Worm (Caenorhabditis elegans) whole organism, L2 larva: ENCODE measurements around the gene C34F11.8.
A peak's percentile ranks its signal among the peaks of the same experiment; 100 is the strongest.

Experiments used
- C34F6.9 ChIP-seq: fragments of 150-350 bp; optimal IDR thresholded peaks from 2 replicates; lab custom pipeline; 2014; ENCODE audit warnings: missing biosample characterization, missing genetic modification characterization
- F13H6.1 ChIP-seq: sonication (generic microtip); optimal IDR thresholded peaks from 2 replicates; lab custom pipeline; 2016; ENCODE audit warnings: missing genetic modification characterization, missing compliant biosample characterization
- ZK546.5 ChIP-seq: sonication (generic microtip); optimal IDR thresholded peaks from 2 replicates; lab custom pipeline; 2017; ENCODE audit warnings: missing biosample characterization, missing genetic modification characterization
- alr-1 ChIP-seq: fragments of 150-350 bp; optimal IDR thresholded peaks from 2 replicates; lab custom pipeline; 2014; ENCODE audit warnings: missing biosample characterization, missing genetic modification characterization
- aly-2 ChIP-seq: fragments of 150-350 bp; optimal IDR thresholded peaks from 2 replicates; lab custom pipeline; 2014; ENCODE audit warnings: missing biosample characterization, missing genetic modification characterization
- ama-1 ChIP-seq: fragments of 150-350 bp; optimal IDR thresholded peaks from 2 replicates; lab custom pipeline; 2018; ENCODE audit warnings: inconsistent platforms
- blmp-1 ChIP-seq: sonication (generic microtip); optimal IDR thresholded peaks from 2 replicates; lab custom pipeline; 2017; ENCODE audit warnings: missing genetic modification characterization, mild to moderate bottlenecking, missing compliant biosample characterization, antibody characterized with exemption, moderate library complexity; ENCODE audit not compliant: insufficient read depth
- ceh-16 ChIP-seq: fragments of 150-350 bp; optimal IDR thresholded peaks from 2 replicates; lab custom pipeline; 2014; ENCODE audit warnings: missing biosample characterization, missing genetic modification characterization
- ceh-82 ChIP-seq: fragments of 150-350 bp; optimal IDR thresholded peaks from 2 replicates; lab custom pipeline; 2014; ENCODE audit warnings: missing biosample characterization, missing genetic modification characterization
- crh-2 ChIP-seq: sonication (generic microtip); optimal IDR thresholded peaks from 2 replicates; lab custom pipeline; 2017; ENCODE audit warnings: missing biosample characterization, missing genetic modification characterization
- dmd-4 ChIP-seq: sonication (generic microtip); optimal IDR thresholded peaks from 2 replicates; lab custom pipeline; 2017; ENCODE audit warnings: missing biosample characterization, missing genetic modification characterization
- egl-27 ChIP-seq: sonication (generic microtip); optimal IDR thresholded peaks from 3 replicates; lab custom pipeline; 2017; ENCODE audit warnings: missing biosample characterization, missing genetic modification reagents, missing genetic modification characterization
- elt-1 ChIP-seq: fragments of 150-350 bp; optimal IDR thresholded peaks from 2 replicates; lab custom pipeline; 2014; ENCODE audit warnings: missing biosample characterization, missing genetic modification characterization
- elt-3 ChIP-seq: sonication (generic microtip); optimal IDR thresholded peaks from 2 replicates; lab custom pipeline; 2017; ENCODE audit warnings: missing biosample characterization, missing genetic modification characterization
- fos-1 ChIP-seq: fragments of 150-350 bp; optimal IDR thresholded peaks from 2 replicates; lab custom pipeline; 2014; ENCODE audit warnings: missing biosample characterization, missing genetic modification characterization
- gmeb-1 ChIP-seq: fragments of 150-350 bp; optimal IDR thresholded peaks from 2 replicates; lab custom pipeline; 2014; ENCODE audit warnings: missing biosample characterization, missing genetic modification characterization
- lin-11 ChIP-seq: fragments of 150-350 bp; sonication (generic microtip); optimal IDR thresholded peaks from 2 replicates; lab custom pipeline; 2014; ENCODE audit warnings: missing biosample characterization, missing genetic modification characterization, inconsistent platforms, mixed read lengths
- lin-13 ChIP-seq: fragments of 150-350 bp; optimal IDR thresholded peaks from 2 replicates; lab custom pipeline; 2014; ENCODE audit warnings: missing biosample characterization, missing genetic modification reagents, missing genetic modification characterization
- mbf-1 ChIP-seq: sonication (generic microtip); optimal IDR thresholded peaks from 2 replicates; lab custom pipeline; 2017; ENCODE audit warnings: missing biosample characterization, missing genetic modification characterization
- nhr-10 ChIP-seq: sonication (generic microtip); optimal IDR thresholded peaks from 2 replicates; lab custom pipeline; 2017; ENCODE audit warnings: missing biosample characterization, missing genetic modification characterization
- nhr-11 ChIP-seq: fragments of 150-350 bp; optimal IDR thresholded peaks from 2 replicates; lab custom pipeline; 2014; ENCODE audit warnings: missing biosample characterization, missing genetic modification characterization
- nhr-12 ChIP-seq: fragments of 150-350 bp; optimal IDR thresholded peaks from 2 replicates; lab custom pipeline; 2014; ENCODE audit warnings: missing biosample characterization, missing genetic modification characterization
- nhr-129 ChIP-seq: fragments of 150-350 bp; optimal IDR thresholded peaks from 2 replicates; lab custom pipeline; 2014; ENCODE audit warnings: missing biosample characterization, missing genetic modification characterization
- nhr-21 ChIP-seq: fragments of 150-350 bp; optimal IDR thresholded peaks from 2 replicates; lab custom pipeline; 2014; ENCODE audit warnings: missing biosample characterization, missing genetic modification characterization
- nhr-23 ChIP-seq: fragments of 150-350 bp; optimal IDR thresholded peaks from 2 replicates; lab custom pipeline; 2014; ENCODE audit warnings: missing biosample characterization, missing genetic modification reagents, missing genetic modification characterization
- nhr-237 ChIP-seq: fragments of 150-350 bp; optimal IDR thresholded peaks from 2 replicates; lab custom pipeline; 2014; ENCODE audit warnings: missing biosample characterization, missing genetic modification characterization
- nhr-6 ChIP-seq: fragments of 150-350 bp; optimal IDR thresholded peaks from 2 replicates; lab custom pipeline; 2014; ENCODE audit warnings: missing biosample characterization, missing genetic modification characterization
- peb-1 ChIP-seq: fragments of 150-350 bp; optimal IDR thresholded peaks from 2 replicates; lab custom pipeline; 2014; ENCODE audit warnings: missing biosample characterization, missing genetic modification characterization
- skn-1 ChIP-seq: sonication (generic microtip); optimal IDR thresholded peaks from 2 replicates; lab custom pipeline; 2017; ENCODE audit warnings: missing biosample characterization, missing genetic modification characterization
- sma-3 ChIP-seq: sonication (generic microtip); optimal IDR thresholded peaks from 2 replicates; lab custom pipeline; 2016; ENCODE audit warnings: missing genetic modification reagents, missing genetic modification characterization, missing compliant biosample characterization
- sma-9 ChIP-seq, 2 experiments: fragments of 150-350 bp in 1 of 2; sonication (generic microtip) in 1 of 2; optimal IDR thresholded peaks; 2 replicates each; lab custom pipeline; 2014 to 2016; ENCODE audit warnings: missing genetic modification characterization in 2 of 2, mild to moderate bottlenecking in 1 of 2, missing biosample characterization in 1 of 2, missing compliant biosample characterization in 1 of 2, missing genetic modification reagents in 1 of 2, moderate library complexity in 1 of 2
- snpc-4 ChIP-seq: fragments of 150-350 bp; optimal IDR thresholded peaks from 2 replicates; lab custom pipeline; 2014; ENCODE audit warnings: missing biosample characterization, missing genetic modification characterization
- unc-39 ChIP-seq: fragments of 150-350 bp; optimal IDR thresholded peaks from 2 replicates; lab custom pipeline; 2014; ENCODE audit warnings: missing biosample characterization, missing genetic modification characterization
- unc-55 ChIP-seq: fragments of 150-350 bp; sonication (generic microtip); optimal IDR thresholded peaks from 3 replicates; lab custom pipeline; 2014; ENCODE audit warnings: missing biosample characterization, missing genetic modification reagents, missing genetic modification characterization
- zag-1 ChIP-seq: fragments of 150-350 bp; optimal IDR thresholded peaks from 2 replicates; lab custom pipeline; 2014; ENCODE audit warnings: missing biosample characterization, missing genetic modification characterization
- ztf-1 ChIP-seq: fragments of 200-800 bp; sonication (Bioruptor generic); conservative IDR thresholded peaks from 2 replicates; pipeline ENCODE4 v1.3.6; 2022; ENCODE audit warnings: missing genetic modification characterization, missing compliant biosample characterization
- ztf-4 ChIP-seq: fragments of 150-350 bp; optimal IDR thresholded peaks from 2 replicates; lab custom pipeline; 2014; ENCODE audit warnings: missing biosample characterization, missing genetic modification characterization

The C34F11.8 gene

ce11 chrII:5200205-5200604 is 10.6 kb downstream of the C34F11.8 start:
- peak; percentile 90 for TF ChIP-seq snpc-4 (tag; lab: Kevin White, UChicago)

ce11 chrII:5199497-5199896 is 11.3 kb downstream of the C34F11.8 start, which contains the start of gene msp-50:
Gene msp-50, plus strand, starts transcription at chrII:5199797.
- no peak for TF ChIP-seq dmd-4 (tag; lab: Kevin White, UChicago)
- no peak for TF ChIP-seq elt-3 (tag; lab: Kevin White, UChicago)
- no peak for TF ChIP-seq fos-1 (tag; lab: Kevin White, UChicago)
- no peak for TF ChIP-seq ZK546.5
- no peak for TF ChIP-seq egl-27
- TF ChIP-seq sma-3 = no peak
- no peak for TF ChIP-seq aly-2 (tag; lab: Kevin White, UChicago)
- TF ChIP-seq blmp-1 (tag; lab: Kevin White, UChicago) = no peak
- no peak for TF ChIP-seq nhr-6 (tag; lab: Kevin White, UChicago)

ce11 chrII:5195504-5195903 is 15.3 kb downstream of the C34F11.8 start, which contains the start of gene C34F11.5:
Gene C34F11.5, plus strand, starts transcription at chrII:5195804.
- no peak for TF ChIP-seq elt-1 (tag; lab: Kevin White, UChicago)
- no peak for TF ChIP-seq lin-13 (GFP tag; lab: Kevin White, UChicago)
- TF ChIP-seq skn-1 (tag; lab: Kevin White, UChicago) = no peak
- no peak for TF ChIP-seq mbf-1 (tag; lab: Kevin White, UChicago)
- TF ChIP-seq zag-1 (tag; lab: Kevin White, UChicago) = no peak
- TF ChIP-seq nhr-12 = no peak
- no peak for TF ChIP-seq ceh-82 (tag; lab: Kevin White, UChicago)
- no peak for TF ChIP-seq snpc-4 (tag; lab: Kevin White, UChicago)
- no peak for TF ChIP-seq nhr-21 (tag; lab: Kevin White, UChicago)
- no peak for TF ChIP-seq nhr-237 (tag; lab: Kevin White, UChicago)
- no peak for TF ChIP-seq alr-1 (tag; lab: Kevin White, UChicago)
- no peak for TF ChIP-seq nhr-11 (tag; lab: Kevin White, UChicago)
- no peak for TF ChIP-seq nhr-10 (tag; lab: Kevin White, UChicago)
- TF ChIP-seq ceh-16 (tag; lab: Kevin White, UChicago) = no peak
- TF ChIP-seq gmeb-1 = no peak
- no peak for TF ChIP-seq crh-2 (tag; lab: Kevin White, UChicago)
- TF ChIP-seq unc-39 (tag; lab: Kevin White, UChicago) = no peak
- no peak for TF ChIP-seq peb-1 (tag; lab: Kevin White, UChicago)
- TF ChIP-seq ama-1 (lab: Kevin White, UChicago) = no peak
- TF ChIP-seq, all 48 proteins: peak for 0

ce11 chrII:5194066-5194465 is 16.7 kb downstream of the C34F11.8 start, which contains the start of gene msp-49:
Gene msp-49, plus strand, starts transcription at chrII:5194366.
- TF ChIP-seq lin-11 = no peak
- TF ChIP-seq fos-1 (tag; lab: Kevin White, UChicago) = no peak
- TF ChIP-seq dmd-4 (tag; lab: Kevin White, UChicago) = no peak
- no peak for TF ChIP-seq nhr-237 (tag; lab: Kevin White, UChicago)
- TF ChIP-seq nhr-23 = no peak
- TF ChIP-seq C34F6.9 (tag; lab: Kevin White, UChicago) = no peak
- TF ChIP-seq blmp-1 (tag; lab: Kevin White, UChicago) = no peak
- TF ChIP-seq unc-55 (GFP tag; lab: Kevin White, UChicago) = no peak
- TF ChIP-seq nhr-129 (tag; lab: Kevin White, UChicago) = no peak
- no peak for TF ChIP-seq gmeb-1
- no peak for TF ChIP-seq ztf-1 (GFP tag; lab: Robert Waterston, UW)
- TF ChIP-seq elt-1 (tag; lab: Kevin White, UChicago) = no peak
- no peak for TF ChIP-seq nhr-21 (tag; lab: Kevin White, UChicago)
- no peak for TF ChIP-seq ama-1 (lab: Kevin White, UChicago)
- no peak for TF ChIP-seq F13H6.1 (tag; lab: Kevin White, UChicago)
- TF ChIP-seq alr-1 (tag; lab: Kevin White, UChicago) = no peak
- TF ChIP-seq, all 48 proteins: peak for 0

ce11 chrII:5191766-5192165 is 19.0 kb downstream of the C34F11.8 start:
- TF ChIP-seq gmeb-1 (no peak), F13H6.1 (tag; lab: Kevin White, UChicago) (peak; percentile 52), sma-9 (GFP tag; optimal IDR thresholded peaks at IDR 0.05; lab: Kevin White, UChicago) (peak; percentile 44), sma-9 (tag; optimal IDR thresholded peaks at IDR 0.05; lab: Kevin White, UChicago) (no peak), fos-1 (tag; lab: Kevin White, UChicago) (peak; percentile 97), ztf-4 (no peak)
- TF ChIP-seq, all 48 proteins: peak for 3
